Worm (Caenorhabditis elegans): ENCODE results near the gene C54D10.4.

C54D10.4 gene

ce11 chrV:12432111-12432510, 11.4 kb upstream of the C54D10.4 start, which contains the start of gene C54D10.13:
C54D10.13 (minus strand) TSS chrV:12432289.
- TF ChIP-seq ceh-36 (tag; optimal IDR thresholded peaks at IDR 0.05) (no peak), ama-1 (optimal IDR thresholded peaks at IDR 0.05) (no peak), hnd-1 (tag; optimal IDR thresholded peaks at IDR 0.05) (no peak), tbx-11 (GFP tag; IDR thresholded peaks at IDR 0.05) (no peak), tra-4 (tag; optimal IDR thresholded peaks at IDR 0.05) (no peak), pes-1 (GFP tag; IDR thresholded peaks at IDR 0.05) (no peak), hmbx-1 (tag; optimal IDR thresholded peaks at IDR 0.05) (no peak), aly-1 (tag; optimal IDR thresholded peaks at IDR 0.05) (no peak), F13C5.2 (tag; optimal IDR thresholded peaks at IDR 0.05) (no peak), tbx-37 (GFP tag; conservative IDR thresholded peaks at IDR 0.05) (no peak), scrt-1 (GFP tag; IDR thresholded peaks at IDR 0.05) (no peak)

ce11 chrV:12429039-12429438, 8.3 kb upstream of the C54D10.4 start, which contains the start of gene C54D10.5:
C54D10.5 (plus strand) TSS chrV:12429339.
- TF ChIP-seq tbx-37 (GFP tag; conservative IDR thresholded peaks at IDR 0.05) (no peak), tra-4 (tag; optimal IDR thresholded peaks at IDR 0.05) (no peak), flt-1 (GFP tag; IDR thresholded peaks at IDR 0.05) (no peak), hmbx-1 (tag; optimal IDR thresholded peaks at IDR 0.05) (no peak), hmg-4 (GFP tag; optimal IDR thresholded peaks at IDR 0.05) (no peak), pes-1 (GFP tag; IDR thresholded peaks at IDR 0.05) (no peak), hnd-1 (tag; optimal IDR thresholded peaks at IDR 0.05) (no peak), B0310.2 (tag; optimal IDR thresholded peaks at IDR 0.05) (no peak), aly-1 (tag; optimal IDR thresholded peaks at IDR 0.05) (no peak), ets-7 (tag; optimal IDR thresholded peaks at IDR 0.05) (no peak), ceh-36 (tag; optimal IDR thresholded peaks at IDR 0.05) (no peak), ceh-13 (GFP tag; optimal IDR thresholded peaks at IDR 0.05) (no peak), scrt-1 (GFP tag; IDR thresholded peaks at IDR 0.05) (no peak), ama-1 (optimal IDR thresholded peaks at IDR 0.05) (no peak), F13C5.2 (tag; optimal IDR thresholded peaks at IDR 0.05) (no peak), sea-1 (GFP tag; conservative IDR thresholded peaks at IDR 0.05) (no peak)

ce11 chrV:12427826-12428225, 7.1 kb upstream of the C54D10.4 start:
- TF ChIP-seq tbx-37 (GFP tag; conservative IDR thresholded peaks at IDR 0.05): no peak
- no peak for TF ChIP-seq ceh-36 (tag; optimal IDR thresholded peaks at IDR 0.05)
- no peak for TF ChIP-seq hmg-4 (GFP tag; optimal IDR thresholded peaks at IDR 0.05)
- TF ChIP-seq ama-1 (optimal IDR thresholded peaks at IDR 0.05): no peak
- TF ChIP-seq tbx-11 (GFP tag; IDR thresholded peaks at IDR 0.05): no peak

- TF ChIP-seq ama-1 (optimal IDR thresholded peaks at IDR 0.05) (no peak), tbx-11 (GFP tag; IDR thresholded peaks at IDR 0.05) (no peak), B0310.2 (tag; optimal IDR thresholded peaks at IDR 0.05) (no peak), hnd-1 (tag; optimal IDR thresholded peaks at IDR 0.05) (no peak), F13C5.2 (tag; optimal IDR thresholded peaks at IDR 0.05) (no peak), hmbx-1 (tag; optimal IDR thresholded peaks at IDR 0.05) (no peak), sea-1 (GFP tag; conservative IDR thresholded peaks at IDR 0.05) (no peak), ceh-36 (tag; optimal IDR thresholded peaks at IDR 0.05) (no peak), hmg-4 (GFP tag; optimal IDR thresholded peaks at IDR 0.05) (no peak), pes-1 (GFP tag; IDR thresholded peaks at IDR 0.05) (no peak), scrt-1 (GFP tag; IDR thresholded peaks at IDR 0.05) (no peak), tbx-37 (GFP tag; conservative IDR thresholded peaks at IDR 0.05) (no peak), ets-7 (tag; optimal IDR thresholded peaks at IDR 0.05) (no peak), flt-1 (GFP tag; IDR thresholded peaks at IDR 0.05) (no peak), ceh-13 (GFP tag; optimal IDR thresholded peaks at IDR 0.05) (no peak), aly-1 (tag; optimal IDR thresholded peaks at IDR 0.05) (no peak), tra-4 (tag; optimal IDR thresholded peaks at IDR 0.05) (no peak)
Observed at ce11 chrV:12421360-12421759, 617 bp upstream of the C54D10.4 start.

- TF ChIP-seq B0310.2 (tag; optimal IDR thresholded peaks at IDR 0.05) (no peak), ceh-36 (tag; optimal IDR thresholded peaks at IDR 0.05) (no peak)
Observed at ce11 chrV:12418292-12418691, 2.5 kb downstream of the C54D10.4 start, which contains the start of gene C54D10.3. C54D10.3 (plus strand) TSS chrV:12418592.

ce11 chrV:12417277-12417676, 3.5 kb downstream of the C54D10.4 start, which contains the start of gene cdr-3:
cdr-3 (minus strand) TSS chrV:12417377.
- no peak for TF ChIP-seq ets-7 (tag; optimal IDR thresholded peaks at IDR 0.05)
- TF ChIP-seq tra-4 (tag; optimal IDR thresholded peaks at IDR 0.05): no peak
- TF ChIP-seq ama-1 (optimal IDR thresholded peaks at IDR 0.05): no peak
- no peak for TF ChIP-seq scrt-1 (GFP tag; IDR thresholded peaks at IDR 0.05)
- no peak for TF ChIP-seq aly-1 (tag; optimal IDR thresholded peaks at IDR 0.05)
- no peak for TF ChIP-seq tbx-11 (GFP tag; IDR thresholded peaks at IDR 0.05)
- TF ChIP-seq pes-1 (GFP tag; IDR thresholded peaks at IDR 0.05): no peak
- no peak for TF ChIP-seq hnd-1 (tag; optimal IDR thresholded peaks at IDR 0.05)
- TF ChIP-seq sea-1 (GFP tag; conservative IDR thresholded peaks at IDR 0.05): no peak
- TF ChIP-seq ceh-36 (tag; optimal IDR thresholded peaks at IDR 0.05): no peak
- no peak for TF ChIP-seq tbx-37 (GFP tag; conservative IDR thresholded peaks at IDR 0.05)
- no peak for TF ChIP-seq flt-1 (GFP tag; IDR thresholded peaks at IDR 0.05)
- no peak for TF ChIP-seq hmg-4 (GFP tag; optimal IDR thresholded peaks at IDR 0.05)
- TF ChIP-seq B0310.2 (tag; optimal IDR thresholded peaks at IDR 0.05): no peak
- no peak for TF ChIP-seq hmbx-1 (tag; optimal IDR thresholded peaks at IDR 0.05)
- TF ChIP-seq F13C5.2 (tag; optimal IDR thresholded peaks at IDR 0.05): no peak
- no peak for TF ChIP-seq ceh-13 (GFP tag; optimal IDR thresholded peaks at IDR 0.05)

- TF ChIP-seq tbx-11 (GFP tag; IDR thresholded peaks at IDR 0.05) (no peak), hmbx-1 (tag; optimal IDR thresholded peaks at IDR 0.05) (no peak), aly-1 (tag; optimal IDR thresholded peaks at IDR 0.05) (no peak)
Observed at ce11 chrV:12415656-12416055, 5.1 kb downstream of the C54D10.4 start, which contains the start of gene cdr-2. cdr-2 (minus strand) TSS chrV:12415709.

- TF ChIP-seq ama-1 (optimal IDR thresholded peaks at IDR 0.05): no peak
- no peak for TF ChIP-seq pes-1 (GFP tag; IDR thresholded peaks at IDR 0.05)
- TF ChIP-seq B0310.2 (tag; optimal IDR thresholded peaks at IDR 0.05): no peak
- TF ChIP-seq hnd-1 (tag; optimal IDR thresholded peaks at IDR 0.05): no peak
- no peak for TF ChIP-seq tbx-11 (GFP tag; IDR thresholded peaks at IDR 0.05)
- TF ChIP-seq hmg-4 (GFP tag; optimal IDR thresholded peaks at IDR 0.05): no peak
- TF ChIP-seq ets-7 (tag; optimal IDR thresholded peaks at IDR 0.05): no peak
- TF ChIP-seq scrt-1 (GFP tag; IDR thresholded peaks at IDR 0.05): no peak
- no peak for TF ChIP-seq flt-1 (GFP tag; IDR thresholded peaks at IDR 0.05)
- TF ChIP-seq tra-4 (tag; optimal IDR thresholded peaks at IDR 0.05): no peak
- no peak for TF ChIP-seq hmbx-1 (tag; optimal IDR thresholded peaks at IDR 0.05)
- no peak for TF ChIP-seq tbx-37 (GFP tag; conservative IDR thresholded peaks at IDR 0.05)
- no peak for TF ChIP-seq ceh-36 (tag; optimal IDR thresholded peaks at IDR 0.05)
Observed at ce11 chrV:12414362-12414761, 6.4 kb downstream of the C54D10.4 start.

Data from whole organism, early embryonic.